Fruit fly (Drosophila melanogaster) whole organism: ENCODE measurements around the gene betaNACtes1.

Experiments used
- CG8478 ChIP-seq: fragments of >200 bp; optimal IDR thresholded peaks from 2 replicates; lab custom pipeline; 2018; ENCODE audit warnings: inconsistent platforms
- Dll ChIP-seq: fragments of >200 bp; optimal IDR thresholded peaks from 2 replicates; lab custom pipeline; 2017
- EcR ChIP-seq, 2 experiments: fragments of >200 bp; optimal IDR thresholded peaks; 2 replicates each; lab custom pipeline; 2017; ENCODE audit warnings: missing biosample characterization in 2 of 2, missing genetic modification characterization in 2 of 2, missing genetic modification reagents in 2 of 2
- usp ChIP-seq: fragments of >200 bp; optimal IDR thresholded peaks from 2 replicates; lab custom pipeline; 2017; ENCODE audit warnings: missing biosample characterization, missing genetic modification characterization, mixed read lengths

DNA sequence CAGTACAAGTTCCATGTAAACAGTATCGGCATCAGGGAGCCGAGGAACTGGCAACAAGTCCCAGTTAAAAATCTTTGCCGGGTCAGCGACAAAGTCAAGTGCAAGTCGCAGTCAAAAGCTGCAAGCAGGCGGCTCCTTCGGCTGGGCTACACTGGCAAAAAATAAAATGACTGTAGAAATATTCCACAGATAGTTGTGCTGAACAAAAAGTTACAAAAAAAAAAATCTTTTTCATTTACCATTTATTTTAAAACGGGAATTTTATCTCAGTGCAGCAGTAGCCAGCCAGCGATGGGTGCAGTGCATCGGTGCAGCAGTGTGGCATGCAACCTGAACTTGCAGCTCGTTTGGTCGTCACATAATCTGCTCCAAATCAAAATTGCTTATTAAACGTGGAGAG, 23.1 kb downstream of the betaNACtes1 start:
- TF ChIP-seq usp (GFP tag; lab: Kevin White, UChicago): no peak
- TF ChIP-seq EcR (GFP tag; optimal IDR thresholded peaks at IDR 0.05; lab: Kevin White, UChicago): no peak
- no peak for TF ChIP-seq CG8478 (lab: Kevin White, UChicago)
- no peak for TF ChIP-seq Dll
